Worm (Caenorhabditis elegans) whole organism, L4 larva: Measurements from ENCODE around the gene fbxl-1.

Experiments used
- ceh-28 ChIP-seq: fragments of 150-350 bp; optimal IDR thresholded peaks from 2 replicates; lab custom pipeline; 2014; ENCODE audit warnings: missing biosample characterization, missing genetic modification reagents, missing genetic modification characterization
- lin-13 ChIP-seq: fragments of 150-350 bp; optimal IDR thresholded peaks from 2 replicates; lab custom pipeline; 2014; ENCODE audit warnings: missing biosample characterization, missing genetic modification reagents, missing genetic modification characterization
- lsy-2 ChIP-seq, 2 experiments: fragments of 150-350 bp in 1 of 2; sonication (generic microtip) in 1 of 2; optimal IDR thresholded peaks; 2 replicates each; lab custom pipeline; 2014 to 2017; ENCODE audit warnings: missing biosample characterization in 2 of 2, missing genetic modification characterization in 2 of 2
- madf-5 ChIP-seq, 2 experiments: fragments of 200-800 bp; sonication (Bioruptor generic); IDR thresholded peaks; 2 replicates each; pipeline ENCODE4 v1.3.6; 2022; ENCODE audit warnings: missing compliant biosample characterization in 2 of 2, missing genetic modification characterization in 2 of 2
- nhr-237 ChIP-seq: sonication (generic microtip); optimal IDR thresholded peaks from 2 replicates; lab custom pipeline; 2017; ENCODE audit warnings: missing biosample characterization, missing genetic modification characterization
- nhr-76 ChIP-seq: fragments of 150-350 bp; optimal IDR thresholded peaks from 2 replicates; lab custom pipeline; 2014; ENCODE audit warnings: missing biosample characterization, missing genetic modification characterization
- set-16 ChIP-seq: fragments of 200-800 bp; sonication (Bioruptor generic); IDR thresholded peaks from 2 replicates; pipeline ENCODE4 v1.3.6; 2022; ENCODE audit warnings: missing genetic modification reagents, missing genetic modification characterization, missing compliant biosample characterization
- zag-1 ChIP-seq: fragments of 150-350 bp; optimal IDR thresholded peaks from 2 replicates; lab custom pipeline; 2014; ENCODE audit warnings: missing biosample characterization, missing genetic modification characterization
- ztf-11 ChIP-seq: fragments of 150-350 bp; optimal IDR thresholded peaks from 2 replicates; lab custom pipeline; 2014; ENCODE audit warnings: missing biosample characterization, missing genetic modification characterization

- TF ChIP-seq ceh-28 (tag; lab: Kevin White, UChicago): no peak
- TF ChIP-seq madf-5 (GFP tag; IDR thresholded peaks at IDR 0.05; lab: Robert Waterston, UW): no peak
- no peak for TF ChIP-seq zag-1 (tag; lab: Kevin White, UChicago)
- TF ChIP-seq lsy-2 (tag; optimal IDR thresholded peaks at IDR 0.05; lab: Kevin White, UChicago): no peak
- no peak for TF ChIP-seq lin-13 (GFP tag; lab: Kevin White, UChicago)
- TF ChIP-seq ztf-11 (tag; lab: Kevin White, UChicago): no peak
- no peak for TF ChIP-seq nhr-237
- TF ChIP-seq set-16 (GFP tag; lab: Robert Waterston, UW): no peak
- no peak for TF ChIP-seq nhr-76 (tag; lab: Kevin White, UChicago)
These were observed 45.1 kb upstream of the fbxl-1 start for ce11 chrIII:8182573-8182972.
